Worm (Caenorhabditis elegans) whole organism, L4/young adult: ENCODE data around the gene Y47D7A.18.

Experiments used
- W03F9.2 ChIP-seq: fragments of 150-350 bp; optimal IDR thresholded peaks from 2 replicates; lab custom pipeline; 2014; ENCODE audit warnings: missing biosample characterization, missing genetic modification characterization
- dao-5 ChIP-seq: sonication (generic microtip); optimal IDR thresholded peaks from 2 replicates; lab custom pipeline; 2016; ENCODE audit warnings: missing genotype, missing genetic modification characterization, moderate library complexity, missing compliant biosample characterization
- him-1 ChIP-seq: sonication (generic microtip); optimal IDR thresholded peaks from 2 replicates; lab custom pipeline; 2016; ENCODE audit warnings: missing genotype, missing genetic modification reagents, missing genetic modification characterization, missing compliant biosample characterization

DNA sequence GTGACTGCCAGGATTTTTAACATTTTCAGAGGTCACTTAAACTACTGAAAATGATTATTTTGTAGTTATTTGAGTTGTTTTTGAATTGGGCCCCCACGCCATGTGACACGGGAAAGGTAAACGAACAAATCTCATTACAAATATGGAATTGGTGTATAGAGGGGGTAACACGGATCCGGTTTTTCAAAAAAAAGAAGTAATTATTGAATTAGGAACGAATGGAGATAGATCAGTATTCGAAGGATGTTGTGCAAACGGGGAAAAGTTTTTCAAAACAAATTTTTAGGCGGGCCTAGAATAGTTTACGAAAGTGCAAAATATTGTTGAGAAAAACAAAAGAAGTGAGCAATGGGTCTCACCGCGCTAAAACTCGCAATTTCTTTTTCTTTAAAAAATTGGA is 50.2 kb downstream of the Y47D7A.18 start, which contains the start of gene F32D1.11:
- TF ChIP-seq W03F9.2 (tag; lab: Kevin White, UChicago) (no peak), him-1 (no peak), dao-5 (tag; lab: Kevin White, UChicago) (no peak)
